Fruit fly (Drosophila melanogaster) whole organism, wandering third instar larva: ENCODE results near the gene Ahcy.

Experiments used
- Abd-B ChIP-seq: fragments of >200 bp; optimal IDR thresholded peaks from 2 replicates; lab custom pipeline; 2017; ENCODE audit warnings: missing biosample characterization, missing genetic modification characterization
- CrebA ChIP-seq: fragments of 200-800 bp; sonication (Bioruptor generic); optimal IDR thresholded peaks from 2 replicates; lab custom pipeline; 2016; ENCODE audit warnings: missing biosample characterization, mild to moderate bottlenecking, missing genetic modification characterization, borderline replicate concordance
- OdsH ChIP-seq: fragments of 200-800 bp; sonication (Bioruptor generic); optimal IDR thresholded peaks from 2 replicates; lab custom pipeline; 2016; ENCODE audit warnings: missing biosample characterization, mild to moderate bottlenecking, missing genetic modification characterization
- br ChIP-seq: fragments of 200-800 bp; sonication (Bioruptor generic); optimal IDR thresholded peaks from 2 replicates; lab custom pipeline; 2016; ENCODE audit warnings: missing biosample characterization, missing genetic modification characterization
- dmrt93B ChIP-seq: fragments of 200-800 bp; sonication (Bioruptor generic); optimal IDR thresholded peaks from 2 replicates; lab custom pipeline; 2018; ENCODE audit warnings: missing biosample characterization, mild to moderate bottlenecking, missing genetic modification characterization
- h ChIP-seq: fragments of 200-800 bp; sonication (Bioruptor generic); optimal IDR thresholded peaks from 3 replicates; lab custom pipeline; 2016; ENCODE audit warnings: missing biosample characterization, mild to moderate bottlenecking, missing genetic modification characterization
- jim ChIP-seq: fragments of 175-275, 200-325 bp; sonication (Bioruptor generic); optimal IDR thresholded peaks from 2 replicates; lab custom pipeline; 2016; ENCODE audit warnings: missing biosample characterization, mild to moderate bottlenecking, missing genetic modification characterization
- lola ChIP-seq: fragments of >200 bp; optimal IDR thresholded peaks from 2 replicates; lab custom pipeline; 2017; ENCODE audit warnings: missing biosample characterization, missing genetic modification characterization
- pan ChIP-seq: fragments of >200 bp; optimal IDR thresholded peaks from 2 replicates; lab custom pipeline; 2017

DNA sequence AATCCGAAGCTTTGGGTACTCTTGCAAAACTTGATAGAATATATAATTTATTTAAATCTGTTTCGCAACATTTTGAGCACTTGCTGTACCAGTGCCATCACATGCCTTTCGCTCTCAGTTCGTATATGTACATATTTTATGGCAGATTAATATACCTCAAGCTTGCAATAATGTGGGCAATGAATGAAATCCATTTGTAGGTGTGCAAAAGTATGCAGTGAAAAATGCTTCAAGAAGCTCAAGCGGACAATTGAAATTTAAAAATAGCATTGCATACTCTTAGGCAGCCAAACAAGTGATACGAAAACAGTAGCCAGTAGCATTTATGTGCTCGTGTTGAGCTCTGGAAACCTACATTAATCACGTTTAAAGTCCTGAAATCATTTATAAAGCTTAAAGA lies 48.2 kb upstream of the Ahcy start:
- TF ChIP-seq lola (GFP tag; lab: Kevin White, UChicago), result no peak
- no peak for TF ChIP-seq OdsH (GFP tag; lab: Kevin White, UChicago)
- no peak for TF ChIP-seq h (GFP tag; lab: Kevin White, UChicago)
- TF ChIP-seq Abd-B (GFP tag; lab: Kevin White, UChicago), result no peak
- no peak for TF ChIP-seq br (GFP tag; lab: Kevin White, UChicago)
- TF ChIP-seq dmrt93B (GFP tag; lab: Kevin White, UChicago), result no peak
- TF ChIP-seq CrebA (GFP tag; lab: Kevin White, UChicago), result no peak
- TF ChIP-seq pan (lab: Kevin White, UChicago), result no peak
- no peak for TF ChIP-seq jim (GFP tag; lab: Kevin White, UChicago)
